Worm (Caenorhabditis elegans): Measurements from ENCODE around the gene nhr-178.

nhr-178 gene

DNA sequence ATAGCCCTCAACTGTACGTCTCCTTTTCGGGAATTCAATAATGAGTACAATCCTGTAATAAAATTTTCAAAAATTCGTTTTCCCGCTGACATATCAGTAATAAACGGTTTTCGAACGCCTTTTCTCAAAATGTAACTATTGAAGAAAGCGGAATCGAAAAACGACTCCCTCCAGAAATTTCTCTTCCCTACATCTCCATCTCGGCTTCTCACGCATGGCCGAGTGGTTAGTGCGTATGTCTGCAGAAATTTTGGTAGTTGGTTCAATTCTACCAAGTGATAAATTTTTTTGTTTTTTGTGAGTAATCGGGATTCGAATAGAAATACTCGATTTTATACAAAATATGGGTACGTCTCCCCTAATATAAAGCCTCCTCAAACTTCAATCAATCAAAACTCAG lies 46.6 kb downstream of the nhr-178 start:
- TF ChIP-seq tbx-11 (GFP tag; IDR thresholded peaks at IDR 0.05) = peak; percentile 82
- peak; percentile 82 for TF ChIP-seq pes-1 (GFP tag; IDR thresholded peaks at IDR 0.05)
- TF ChIP-seq scrt-1 (GFP tag; IDR thresholded peaks at IDR 0.05) = peak; percentile 86
- peak; percentile 70 for TF ChIP-seq flt-1 (GFP tag; IDR thresholded peaks at IDR 0.05)
- TF ChIP-seq tbx-37 (GFP tag; conservative IDR thresholded peaks at IDR 0.05) = peak; percentile 91
- peak; percentile 71; the same call in 1 of the 2 replicates for TF ChIP-seq sea-1 (GFP tag; conservative IDR thresholded peaks at IDR 0.05)

ce11 chrV:1558113-1558512 lies 49.6 kb downstream of the nhr-178 start:
- no peak for TF ChIP-seq ceh-36 (tag; optimal IDR thresholded peaks at IDR 0.05)
- TF ChIP-seq tbx-37 (GFP tag; conservative IDR thresholded peaks at IDR 0.05) = no peak
- TF ChIP-seq tra-4 (tag; optimal IDR thresholded peaks at IDR 0.05) = no peak
- no peak for TF ChIP-seq hnd-1 (tag; optimal IDR thresholded peaks at IDR 0.05)
- TF ChIP-seq aly-1 (tag; optimal IDR thresholded peaks at IDR 0.05) = no peak
- no peak for TF ChIP-seq scrt-1 (GFP tag; IDR thresholded peaks at IDR 0.05)
- no peak for TF ChIP-seq hmg-4 (GFP tag; optimal IDR thresholded peaks at IDR 0.05)
- no peak for TF ChIP-seq flt-1 (GFP tag; IDR thresholded peaks at IDR 0.05)
- TF ChIP-seq tbx-11 (GFP tag; IDR thresholded peaks at IDR 0.05) = no peak
- TF ChIP-seq ceh-13 (GFP tag; optimal IDR thresholded peaks at IDR 0.05) = no peak
- TF ChIP-seq ets-7 (tag; optimal IDR thresholded peaks at IDR 0.05) = no peak
- no peak for TF ChIP-seq hmbx-1 (tag; optimal IDR thresholded peaks at IDR 0.05)
- no peak for TF ChIP-seq sea-1 (GFP tag; conservative IDR thresholded peaks at IDR 0.05)
- TF ChIP-seq ama-1 (optimal IDR thresholded peaks at IDR 0.05) = no peak
- no peak for TF ChIP-seq B0310.2 (tag; optimal IDR thresholded peaks at IDR 0.05)
- TF ChIP-seq pes-1 (GFP tag; IDR thresholded peaks at IDR 0.05) = no peak
- no peak for TF ChIP-seq F13C5.2 (tag; optimal IDR thresholded peaks at IDR 0.05)

DNA sequence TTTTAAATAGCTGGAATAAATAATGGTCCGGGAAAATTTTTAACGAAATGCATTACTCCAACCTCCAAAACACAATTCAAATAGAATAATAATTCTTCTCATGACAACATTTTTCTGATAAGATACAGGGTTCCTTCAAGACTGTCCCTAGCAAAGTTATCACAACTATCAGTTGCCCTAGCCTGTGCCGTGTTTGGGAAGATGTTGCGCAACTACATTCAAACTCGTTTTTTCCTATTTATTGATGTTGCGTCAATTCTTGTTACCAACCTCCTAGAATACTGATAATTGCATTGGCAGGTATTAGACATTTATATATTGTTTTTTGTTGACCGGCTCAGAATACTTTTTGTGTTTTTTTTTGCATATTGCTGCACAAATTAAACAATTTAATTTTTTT lies 52.7 kb downstream of the nhr-178 start:
- TF ChIP-seq tbx-37 (GFP tag; conservative IDR thresholded peaks at IDR 0.05) (no peak), scrt-1 (GFP tag; IDR thresholded peaks at IDR 0.05) (no peak), tbx-11 (GFP tag; IDR thresholded peaks at IDR 0.05) (no peak), B0310.2 (tag; optimal IDR thresholded peaks at IDR 0.05) (no peak), hmbx-1 (tag; optimal IDR thresholded peaks at IDR 0.05) (no peak), hnd-1 (tag; optimal IDR thresholded peaks at IDR 0.05) (no peak), sea-1 (GFP tag; conservative IDR thresholded peaks at IDR 0.05) (no peak), ets-7 (tag; optimal IDR thresholded peaks at IDR 0.05) (no peak), pes-1 (GFP tag; IDR thresholded peaks at IDR 0.05) (no peak), aly-1 (tag; optimal IDR thresholded peaks at IDR 0.05) (no peak), tra-4 (tag; optimal IDR thresholded peaks at IDR 0.05) (no peak)
